Worm (Caenorhabditis elegans): Measurements from ENCODE around the gene Y57A10A.5.

ce11 chrII:12184857-12185256, 30.6 kb downstream of the Y57A10A.5 start, which contains the start of gene Y57A10A.13:
- TF ChIP-seq elt-2 (tag; optimal IDR thresholded peaks at IDR 0.05), result no peak
- TF ChIP-seq ztf-16 (tag; optimal IDR thresholded peaks at IDR 0.05), result no peak
- TF ChIP-seq odd-2 (tag; optimal IDR thresholded peaks at IDR 0.05), result no peak
